Worm (Caenorhabditis elegans) whole organism, midembryonic: ENCODE results near the gene F02A9.7.

Experiments used
- T22C8.4 ChIP-seq: fragments of 200-800 bp; sonication (Bioruptor generic); IDR thresholded peaks from 2 replicates; pipeline ENCODE4 v1.3.6; 2022; ENCODE audit warnings: missing genetic modification characterization, missing compliant biosample characterization
- cog-1 ChIP-seq: sonication (generic microtip); optimal IDR thresholded peaks from 2 replicates; lab custom pipeline; 2016; ENCODE audit warnings: missing genetic modification characterization, missing compliant biosample characterization
- flt-1 ChIP-seq: fragments of 200-800 bp; sonication (Bioruptor generic); IDR thresholded peaks from 2 replicates; pipeline ENCODE4 v1.3.6; 2022; ENCODE audit warnings: missing genetic modification characterization, missing compliant biosample characterization
- klf-2 ChIP-seq: fragments of 200-800 bp; sonication (Bioruptor generic); conservative IDR thresholded peaks from 2 replicates; pipeline ENCODE4 v1.3.6; 2022; ENCODE audit warnings: missing genetic modification reagents, missing genetic modification characterization, missing compliant biosample characterization
- med-1 ChIP-seq: sonication (generic microtip); optimal IDR thresholded peaks from 2 replicates; lab custom pipeline; 2017; ENCODE audit warnings: missing genetic modification characterization, mild to moderate bottlenecking, missing compliant biosample characterization, antibody characterized with exemption, missing genetic modification reagents; ENCODE audit not compliant: insufficient read depth
- ref-1 ChIP-seq: fragments of 200-800 bp; sonication (Bioruptor generic); conservative IDR thresholded peaks from 2 replicates; pipeline ENCODE4 v1.3.6; 2022; ENCODE audit warnings: missing genetic modification reagents, missing genetic modification characterization, missing compliant biosample characterization
- tab-1 ChIP-seq: fragments of 200-800 bp; sonication (Bioruptor generic); IDR thresholded peaks from 2 replicates; pipeline ENCODE4 v1.3.6; 2022; ENCODE audit warnings: missing genetic modification characterization, missing compliant biosample characterization
- ztf-23 ChIP-seq: fragments of 200-800 bp; sonication (Bioruptor generic); IDR thresholded peaks from 2 replicates; pipeline ENCODE4 v1.3.6; 2022; ENCODE audit warnings: missing genetic modification reagents, missing genetic modification characterization, missing compliant biosample characterization
- ztf-29 ChIP-seq: fragments of 200-800 bp; sonication (Bioruptor generic); IDR thresholded peaks from 2 replicates; pipeline ENCODE4 v1.3.6; 2022; ENCODE audit warnings: missing genetic modification reagents, missing genetic modification characterization, missing compliant biosample characterization

DNA sequence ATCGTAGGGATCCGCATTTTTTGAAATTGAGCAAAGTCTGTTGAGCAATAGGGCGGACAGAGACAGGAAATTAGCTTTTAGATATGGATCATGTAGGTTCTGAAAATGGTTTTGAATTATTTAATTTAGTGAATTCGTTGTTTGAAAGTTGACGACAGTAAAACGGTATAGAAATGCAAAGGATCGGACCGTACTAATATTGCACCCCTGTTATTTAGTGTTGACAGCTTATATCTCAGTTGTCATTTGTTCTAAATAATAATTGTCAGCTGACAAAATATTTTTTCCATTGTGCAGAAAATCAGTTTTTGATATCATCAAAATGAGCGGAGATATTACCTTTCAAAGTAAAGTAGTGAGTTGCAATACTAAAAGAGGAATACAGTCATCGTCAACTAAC lies 4.1 kb downstream of the F02A9.7 start, which contains the start of gene lin-12:
- TF ChIP-seq T22C8.4 (GFP tag; lab: Robert Waterston, UW) (no peak), cog-1 (tag; lab: Kevin White, UChicago) (no peak), ref-1 (GFP tag; lab: Robert Waterston, UW) (no peak), flt-1 (no peak), ztf-23 (no peak), med-1 (GFP tag; lab: Kevin White, UChicago) (no peak), tab-1 (GFP tag; lab: Robert Waterston, UW) (no peak), ztf-29 (no peak), klf-2 (no peak)
